Fruit fly (Drosophila melanogaster) whole organism, embryonic: ENCODE results near the gene Ten-m.
A peak's percentile ranks its signal among the peaks of the same experiment; 100 is the strongest.

Source experiments
- Ada2b ChIP-seq: fragments of 200-800 bp; sonication (Bioruptor generic); IDR thresholded peaks from 2 replicates; pipeline ENCODE4 v1.3.6; 2022; ENCODE audit warnings: missing biosample characterization, missing genetic modification characterization
- CG10209 ChIP-seq: fragments of 200-800 bp; sonication (Bioruptor generic); optimal IDR thresholded peaks from 3 replicates; lab custom pipeline; 2017; ENCODE audit warnings: missing biosample characterization, mild to moderate bottlenecking, missing genetic modification characterization, missing genetic modification reagents
- CG10543 ChIP-seq: fragments of 200-800 bp; sonication (Bioruptor generic); optimal IDR thresholded peaks from 3 replicates; lab custom pipeline; 2017; ENCODE audit warnings: missing biosample characterization, mild to moderate bottlenecking, missing genetic modification characterization, moderate library complexity
- CG1233 ChIP-seq: fragments of 200-800 bp; sonication (Bioruptor generic); optimal IDR thresholded peaks from 4 replicates; lab custom pipeline; 2018; ENCODE audit warnings: missing biosample characterization, mild to moderate bottlenecking, missing genetic modification characterization
- CG12942 ChIP-seq: fragments of 200-800 bp; sonication (Bioruptor generic); optimal IDR thresholded peaks from 3 replicates; lab custom pipeline; 2016; ENCODE audit warnings: missing biosample characterization, missing genetic modification characterization
- CG13624 ChIP-seq: fragments of 200-800 bp; sonication (Bioruptor generic); optimal IDR thresholded peaks from 2 replicates; lab custom pipeline; 2016; ENCODE audit warnings: missing biosample characterization, missing genetic modification characterization
- CG14050 ChIP-seq: fragments of 200-800 bp; sonication (Bioruptor generic); IDR thresholded peaks from 3 replicates; pipeline ENCODE4 v1.3.6; 2022; ENCODE audit warnings: missing biosample characterization, missing genetic modification characterization
- CG14441 ChIP-seq: fragments of 200-800 bp; sonication (Bioruptor generic); IDR thresholded peaks from 2 replicates; pipeline ENCODE4 v1.3.6; 2022; ENCODE audit warnings: missing biosample characterization, missing genetic modification characterization
- CG14667 ChIP-seq: fragments of 200-800 bp; sonication (Bioruptor generic); IDR thresholded peaks from 2 replicates; pipeline ENCODE4 v1.3.6; 2022; ENCODE audit warnings: missing biosample characterization, missing genetic modification characterization
- CG15514 ChIP-seq: fragments of 200-800 bp; sonication (Bioruptor generic); optimal IDR thresholded peaks from 3 replicates; lab custom pipeline; 2017; ENCODE audit warnings: missing biosample characterization, missing genetic modification characterization, mild to moderate bottlenecking, moderate library complexity, missing genetic modification reagents
- CG16813 ChIP-seq: fragments of 200-800 bp; sonication (Bioruptor generic); IDR thresholded peaks from 3 replicates; pipeline ENCODE4 v1.3.6; 2022; ENCODE audit warnings: missing biosample characterization, missing genetic modification characterization; ENCODE audit not compliant: partially characterized antibody
- CG18599 ChIP-seq: fragments of 200-800 bp; sonication (Bioruptor generic); optimal IDR thresholded peaks from 3 replicates; lab custom pipeline; 2017; ENCODE audit warnings: missing biosample characterization, missing genetic modification characterization, mild to moderate bottlenecking, moderate library complexity, missing genetic modification reagents
- CG32772 ChIP-seq: fragments of 200-800 bp; sonication (Bioruptor generic); IDR thresholded peaks from 2 replicates; pipeline ENCODE4 v1.3.6; 2022; ENCODE audit warnings: missing biosample characterization, missing genetic modification characterization
- CG3281 ChIP-seq: fragments of 200-800 bp; sonication (Bioruptor generic); optimal IDR thresholded peaks from 3 replicates; lab custom pipeline; 2017; ENCODE audit warnings: missing biosample characterization, mild to moderate bottlenecking, missing genetic modification characterization
- CG42726 ChIP-seq: fragments of 200-800 bp; sonication (Bioruptor generic); IDR thresholded peaks from 2 replicates; pipeline ENCODE4 v1.3.6; 2022; ENCODE audit warnings: missing biosample characterization, missing genetic modification characterization; ENCODE audit not compliant: partially characterized antibody
- CG4730 ChIP-seq: fragments of 200-800 bp; sonication (Bioruptor generic); IDR thresholded peaks from 2 replicates; pipeline ENCODE4 v1.3.6; 2022; ENCODE audit warnings: missing biosample characterization, missing genetic modification characterization
- CG6175 ChIP-seq: fragments of 200-800 bp; sonication (Bioruptor generic); IDR thresholded peaks from 3 replicates; pipeline ENCODE4 v1.3.6; 2022; ENCODE audit warnings: missing biosample characterization, missing genetic modification characterization
- CG6254 ChIP-seq: fragments of 200-800 bp; sonication (Bioruptor generic); optimal IDR thresholded peaks from 3 replicates; lab custom pipeline; 2017; ENCODE audit warnings: mild to moderate bottlenecking, missing biosample characterization, missing genetic modification reagents, missing genetic modification characterization
- CG6683 ChIP-seq: fragments of 200-800 bp; sonication (Bioruptor generic); optimal IDR thresholded peaks from 2 replicates; lab custom pipeline; 2017; ENCODE audit warnings: missing biosample characterization, mild to moderate bottlenecking, missing genetic modification characterization, missing genetic modification reagents
- CG8290 ChIP-seq, 3 experiments: fragments of 200-800 bp; sonication (Bioruptor generic); optimal IDR thresholded peaks; 2 replicates each; lab custom pipeline; 2016 to 2019; ENCODE audit warnings: missing biosample characterization in 3 of 3, missing genetic modification characterization in 3 of 3, mild to moderate bottlenecking in 2 of 3, moderate library complexity in 1 of 3
- CG8359 ChIP-seq: fragments of 200-800 bp; sonication (Bioruptor generic); optimal IDR thresholded peaks from 2 replicates; lab custom pipeline; 2017; ENCODE audit warnings: missing biosample characterization, mild to moderate bottlenecking, missing genetic modification characterization, borderline replicate concordance
- CG8924 ChIP-seq: fragments of 200-800 bp; optimal IDR thresholded peaks from 3 replicates; lab custom pipeline; 2019; ENCODE audit warnings: missing biosample characterization, mild to moderate bottlenecking, missing genetic modification characterization, moderate library complexity
- CG9215 ChIP-seq: fragments of 200-800 bp; sonication (Bioruptor generic); IDR thresholded peaks from 2 replicates; pipeline ENCODE4 v1.3.6; 2022; ENCODE audit warnings: missing biosample characterization, missing genetic modification characterization
- CG9437 ChIP-seq: fragments of 200-800 bp; sonication (Bioruptor generic); optimal IDR thresholded peaks from 2 replicates; lab custom pipeline; 2018; ENCODE audit warnings: missing biosample characterization, mild to moderate bottlenecking, missing genetic modification characterization
- Dbx ChIP-seq: fragments of 200-800 bp; sonication (Bioruptor generic); IDR thresholded peaks from 3 replicates; pipeline ENCODE4 v1.3.6; 2022; ENCODE audit warnings: missing biosample characterization, missing genetic modification characterization
- Drgx ChIP-seq: fragments of 200-800 bp; sonication (Bioruptor generic); IDR thresholded peaks from 2 replicates; pipeline ENCODE4 v1.3.6; 2022; ENCODE audit warnings: missing biosample characterization, missing genetic modification characterization
- Gug ChIP-seq: fragments of 200-800 bp; sonication (Bioruptor generic); IDR thresholded peaks from 4 replicates; pipeline ENCODE4 v1.3.6; 2022; ENCODE audit warnings: missing biosample characterization, missing genetic modification characterization
- HLH3B ChIP-seq: fragments of 200-800 bp; sonication (Bioruptor generic); IDR thresholded peaks from 2 replicates; pipeline ENCODE4 v1.3.6; 2022; ENCODE audit warnings: missing biosample characterization, missing genetic modification characterization
- HLHmδ ChIP-seq: fragments of 200-800 bp; sonication (Bioruptor generic); optimal IDR thresholded peaks from 2 replicates; lab custom pipeline; 2018; ENCODE audit warnings: missing biosample characterization, mild to moderate bottlenecking, missing genetic modification characterization, moderate library complexity
- Lim3 ChIP-seq: fragments of 200-800 bp; sonication (Bioruptor generic); IDR thresholded peaks from 2 replicates; pipeline ENCODE4 v1.3.6; 2022; ENCODE audit warnings: missing biosample characterization, missing genetic modification characterization
- Med ChIP-seq: fragments of 200-800 bp; sonication (Bioruptor generic); peaks from one replicate; lab custom pipeline; 2016; ENCODE audit warnings: missing biosample characterization, missing genetic modification characterization, mild to moderate bottlenecking, inconsistent platforms, moderate library complexity
- Oli ChIP-seq: fragments of 200-800 bp; sonication (Bioruptor generic); optimal IDR thresholded peaks from 2 replicates; lab custom pipeline; 2018; ENCODE audit warnings: missing biosample characterization, mild to moderate bottlenecking, missing genetic modification characterization, moderate library complexity
- Optix ChIP-seq: fragments of 200-800 bp; sonication (Bioruptor generic); IDR thresholded peaks from 3 replicates; pipeline ENCODE4 v1.3.6; 2022; ENCODE audit warnings: missing biosample characterization, missing genetic modification characterization
- Rx ChIP-seq: fragments of 200-800 bp; sonication (Bioruptor generic); IDR thresholded peaks from 2 replicates; pipeline ENCODE4 v1.3.6; 2022; ENCODE audit warnings: missing biosample characterization, missing genetic modification characterization
- YL-1 ChIP-seq: fragments of 200-800 bp; sonication (Bioruptor generic); optimal IDR thresholded peaks from 3 replicates; lab custom pipeline; 2017; ENCODE audit warnings: missing biosample characterization, mild to moderate bottlenecking, missing genetic modification characterization
- aop ChIP-seq: fragments of 200-800 bp; sonication (Bioruptor generic); IDR thresholded peaks from 2 replicates; pipeline ENCODE4 v1.3.6; 2022; ENCODE audit warnings: missing biosample characterization, missing genetic modification characterization
- crol ChIP-seq: fragments of 200-800 bp; sonication (Bioruptor generic); IDR thresholded peaks from 2 replicates; pipeline ENCODE4 v1.3.6; 2022; ENCODE audit warnings: missing biosample characterization, missing genetic modification characterization
- dysf ChIP-seq: fragments of 200-800 bp; sonication (Bioruptor generic); IDR thresholded peaks from 3 replicates; pipeline ENCODE4 v1.3.6; 2022; ENCODE audit warnings: missing biosample characterization, missing genetic modification characterization
- gfzf ChIP-seq: fragments of 200-800 bp; sonication (Bioruptor generic); optimal IDR thresholded peaks from 2 replicates; lab custom pipeline; 2016; ENCODE audit warnings: missing biosample characterization, mild to moderate bottlenecking, missing genetic modification characterization, moderate library complexity
- gro ChIP-seq: fragments of 200-800 bp; sonication (Bioruptor generic); optimal IDR thresholded peaks from 2 replicates; lab custom pipeline; 2016; ENCODE audit warnings: missing biosample characterization, missing genetic modification characterization
- gsb ChIP-seq: fragments of 200-800 bp; sonication (Bioruptor generic); IDR thresholded peaks from 2 replicates; pipeline ENCODE4 v1.3.6; 2022; ENCODE audit warnings: missing biosample characterization, missing genetic modification characterization
- jumu ChIP-seq: fragments of 200-800 bp; sonication (Bioruptor generic); optimal IDR thresholded peaks from 3 replicates; lab custom pipeline; 2016; ENCODE audit warnings: missing biosample characterization, missing genetic modification characterization
- pfk ChIP-seq: fragments of 200-800 bp; sonication (Bioruptor generic); optimal IDR thresholded peaks from 2 replicates; lab custom pipeline; 2018; ENCODE audit warnings: missing biosample characterization, mild to moderate bottlenecking, missing genetic modification characterization, moderate library complexity
- pzg ChIP-seq: fragments of 200-800 bp; sonication (Bioruptor generic); optimal IDR thresholded peaks from 3 replicates; lab custom pipeline; 2018; ENCODE audit warnings: missing biosample characterization, mild to moderate bottlenecking, missing genetic modification characterization, moderate library complexity
- scrt ChIP-seq: fragments of 200-800 bp; sonication (Bioruptor generic); optimal IDR thresholded peaks from 2 replicates; lab custom pipeline; 2018; ENCODE audit warnings: missing biosample characterization, mild to moderate bottlenecking, missing genetic modification characterization, moderate library complexity
- seq ChIP-seq: fragments of 200-800 bp; sonication (Bioruptor generic); IDR thresholded peaks from 2 replicates; pipeline ENCODE4 v1.3.6; 2022; ENCODE audit warnings: missing biosample characterization, missing genetic modification characterization
- slbo ChIP-seq: fragments of 200-800 bp; sonication (Bioruptor generic); IDR thresholded peaks from 2 replicates; pipeline ENCODE4 v1.3.6; 2022; ENCODE audit warnings: missing biosample characterization, missing genetic modification characterization
- tap ChIP-seq: fragments of 200-800 bp; optimal IDR thresholded peaks from 3 replicates; lab custom pipeline; 2019; ENCODE audit warnings: missing biosample characterization, mild to moderate bottlenecking, missing genetic modification characterization, moderate library complexity
- tin ChIP-seq: fragments of 200-800 bp; sonication (Bioruptor generic); optimal IDR thresholded peaks from 3 replicates; lab custom pipeline; 2016; ENCODE audit warnings: missing biosample characterization, missing genetic modification characterization
- zf30C ChIP-seq: fragments of 200-800 bp; sonication (Bioruptor generic); optimal IDR thresholded peaks from 3 replicates; lab custom pipeline; 2018; ENCODE audit warnings: missing biosample characterization, mild to moderate bottlenecking, missing genetic modification characterization

Ten-m gene

dm6 chr3L:22277186-22277585 lies 130.5 kb downstream of the Ten-m start (continued):
- TF ChIP-seq CG13624: peak; percentile 32
- peak; percentile 5 for TF ChIP-seq CG6254 (GFP tag; lab: Kevin White, UChicago)
- no peak for TF ChIP-seq CG8290 (GFP tag; optimal IDR thresholded peaks at IDR 0.05; lab: Kevin White, UChicago)
- no peak for TF ChIP-seq CG8290 (tag; optimal IDR thresholded peaks at IDR 0.05; lab: Kevin White, UChicago)
- TF ChIP-seq CG3281 (GFP tag; lab: Kevin White, UChicago): no peak
- TF ChIP-seq Rx (GFP tag; lab: Robert Waterston, UW): 0 out of 2 replicates have a peak, but pooled peaks have one; percentile 34
- no peak for TF ChIP-seq CG16813 (GFP tag; lab: Robert Waterston, UW)
- TF ChIP-seq aop (GFP tag; lab: Robert Waterston, UW): no peak
- TF ChIP-seq Lim3 (GFP tag; lab: Robert Waterston, UW): 0 out of 2 replicates have a peak, but pooled peaks have one; percentile 10
- TF ChIP-seq crol: peak; percentile 50
- TF ChIP-seq CG18599: peak; percentile 50
- TF ChIP-seq HLH3B (GFP tag; lab: Robert Waterston, UW): peak; percentile 48; the same call in 1 of the 2 replicates
- TF ChIP-seq Drgx: peak; percentile 68
- TF ChIP-seq CG8924 (tag; lab: Kevin White, UChicago): peak; percentile 20
- no peak for TF ChIP-seq CG10209 (GFP tag; lab: Kevin White, UChicago)
- peak; percentile 11 for TF ChIP-seq CG9437
- TF ChIP-seq tin (GFP tag; lab: Kevin White, UChicago): peak; percentile 45
- peak; percentile 16 for TF ChIP-seq jumu (GFP tag; lab: Kevin White, UChicago)
- no peak for TF ChIP-seq CG6683 (GFP tag; lab: Kevin White, UChicago)
- TF ChIP-seq scrt: no peak
- peak; percentile 44; the same call in 1 of the 2 replicates for TF ChIP-seq seq (GFP tag; lab: Robert Waterston, UW)
- peak; percentile 60 for TF ChIP-seq slbo
- TF ChIP-seq Gug (GFP tag; lab: Robert Waterston, UW): peak; percentile 70; the same call in 2 of the 4 replicates
- 0 out of 2 replicates have a peak, but pooled peaks have one; percentile 39 for TF ChIP-seq CG4730 (GFP tag; lab: Robert Waterston, UW)
- TF ChIP-seq CG1233: peak; percentile 21
- TF ChIP-seq Ada2b (GFP tag; lab: Robert Waterston, UW): peak; percentile 49
- peak; percentile 12 for TF ChIP-seq zf30C (GFP tag; lab: Kevin White, UChicago)
- peak; percentile 69 for TF ChIP-seq dysf
- TF ChIP-seq gsb (GFP tag; lab: Robert Waterston, UW): 0 out of 2 replicates have a peak, but pooled peaks have one; percentile 8
- TF ChIP-seq Oli (tag; lab: Kevin White, UChicago): peak; percentile 61
- TF ChIP-seq pfk (GFP tag; lab: Kevin White, UChicago): no peak
- TF ChIP-seq CG32772: peak; percentile 56
- TF ChIP-seq CG14050: peak; percentile 53; the same call in 1 of the 3 replicates
- 0 out of 2 replicates have a peak, but pooled peaks have one; percentile 20 for TF ChIP-seq CG14667
- TF ChIP-seq Dbx (GFP tag; lab: Robert Waterston, UW): peak; percentile 47; the same call in 1 of the 3 replicates
- 0 out of 3 replicates have a peak, but pooled peaks have one; percentile 8 for TF ChIP-seq CG6175 (GFP tag; lab: Robert Waterston, UW)
- peak; percentile 43; the same call in 1 of the 3 replicates for TF ChIP-seq Optix (GFP tag; lab: Robert Waterston, UW)
- TF ChIP-seq CG14441 (GFP tag; lab: Robert Waterston, UW): peak; percentile 38; the same call in 1 of the 2 replicates
- TF ChIP-seq tap (tag; lab: Kevin White, UChicago): no peak
- no peak for TF ChIP-seq pzg (GFP tag; lab: Kevin White, UChicago)
- no peak for TF ChIP-seq CG15514 (GFP tag; lab: Kevin White, UChicago)
- no peak for TF ChIP-seq gfzf (GFP tag; lab: Kevin White, UChicago)
- no peak for TF ChIP-seq gro (GFP tag; lab: Kevin White, UChicago)
- TF ChIP-seq Med (GFP tag; lab: Kevin White, UChicago): peak; percentile 91
- TF ChIP-seq CG12942 (GFP tag; lab: Kevin White, UChicago): no peak
- TF ChIP-seq CG8359 (GFP tag; lab: Kevin White, UChicago): peak; percentile 0
- TF ChIP-seq CG42726: no peak
- peak; percentile 52 for TF ChIP-seq CG9215 (GFP tag; lab: Robert Waterston, UW)
- no peak for TF ChIP-seq YL-1 (GFP tag; lab: Kevin White, UChicago)
- TF ChIP-seq CG10543 (GFP tag; lab: Kevin White, UChicago): peak; percentile 66
- no peak for TF ChIP-seq HLHmδ
